Worm (Caenorhabditis elegans) whole organism, L4 larva: ENCODE results near the gene sri-28.

Source experiments
- F49E8.2 ChIP-seq: sonication (generic microtip); optimal IDR thresholded peaks from 2 replicates; lab custom pipeline; 2016; ENCODE audit warnings: missing compliant biosample characterization, mild to moderate bottlenecking, missing genetic modification characterization, borderline replicate concordance
- T20F7.1 ChIP-seq: fragments of 200-800 bp; sonication (Bioruptor generic); optimal IDR thresholded peaks from 2 replicates; lab custom pipeline; 2018; ENCODE audit warnings: mild to moderate bottlenecking, missing genetic modification characterization, missing compliant biosample characterization
- Y105C5A.15 ChIP-seq: fragments of 200-800 bp; sonication (Bioruptor generic); IDR thresholded peaks from 2 replicates; pipeline ENCODE4 v1.3.6; 2022; ENCODE audit warnings: missing genetic modification characterization, missing compliant biosample characterization
- Y5F2A.4 ChIP-seq: fragments of 200-800 bp; sonication (Bioruptor generic); optimal IDR thresholded peaks from 2 replicates; lab custom pipeline; 2018; ENCODE audit warnings: mild to moderate bottlenecking, missing genetic modification characterization, missing compliant biosample characterization
- aha-1 ChIP-seq: fragments of 150-350 bp; peaks from one replicate; lab custom pipeline; 2014; ENCODE audit warnings: missing biosample characterization, missing genetic modification characterization
- ama-1 ChIP-seq: fragments of 150-350 bp; optimal IDR thresholded peaks from 2 replicates; lab custom pipeline; 2014; ENCODE audit warnings: inconsistent platforms, mixed read lengths
- attf-4 ChIP-seq: sonication (generic microtip); optimal IDR thresholded peaks from 3 replicates; lab custom pipeline; 2017; ENCODE audit warnings: missing biosample characterization, missing genetic modification characterization
- ceh-20 ChIP-seq: fragments of 200-800 bp; sonication (Bioruptor generic); IDR thresholded peaks from 2 replicates; pipeline ENCODE4 v1.3.6; 2022; ENCODE audit warnings: missing genetic modification reagents, missing genetic modification characterization, missing compliant biosample characterization
- ceh-32 ChIP-seq: sonication (generic microtip); optimal IDR thresholded peaks from 2 replicates; lab custom pipeline; 2016; ENCODE audit warnings: mild to moderate bottlenecking, missing genetic modification characterization, missing compliant biosample characterization; ENCODE audit not compliant: poor library complexity
- cey-2 ChIP-seq: sonication (generic microtip); optimal IDR thresholded peaks from 3 replicates; lab custom pipeline; 2017; ENCODE audit warnings: missing genetic modification characterization, mild to moderate bottlenecking, missing compliant biosample characterization, antibody characterized with exemption, borderline replicate concordance; ENCODE audit not compliant: insufficient read depth
- daf-12 ChIP-seq: fragments of 150-350 bp; optimal IDR thresholded peaks from 2 replicates; lab custom pipeline; 2014; ENCODE audit warnings: missing biosample characterization, missing genetic modification reagents, missing genetic modification characterization
- daf-19 ChIP-seq: fragments of 200-800 bp; sonication (Bioruptor generic); conservative IDR thresholded peaks from 2 replicates; pipeline ENCODE4 v1.3.6; 2022; ENCODE audit warnings: missing genetic modification characterization, missing compliant biosample characterization
- daf-8 ChIP-seq: fragments of 200-800 bp; sonication (Bioruptor generic); IDR thresholded peaks from 2 replicates; pipeline ENCODE4 v1.3.6; 2022; ENCODE audit warnings: missing genetic modification characterization, missing compliant biosample characterization
- dmd-6 ChIP-seq: fragments of 200-800 bp; sonication (Bioruptor generic); IDR thresholded peaks from 2 replicates; pipeline ENCODE4 v1.3.6; 2022; ENCODE audit warnings: missing genetic modification reagents, missing genetic modification characterization, missing compliant biosample characterization
- dmd-9 ChIP-seq: fragments of 200-800 bp; sonication (Bioruptor generic); IDR thresholded peaks from 2 replicates; pipeline ENCODE4 v1.3.6; 2022; ENCODE audit warnings: missing genetic modification reagents, missing genetic modification characterization, missing compliant biosample characterization
- egl-27 ChIP-seq: sonication (generic microtip); optimal IDR thresholded peaks from 3 replicates; lab custom pipeline; 2017; ENCODE audit warnings: missing biosample characterization, missing genetic modification reagents, missing genetic modification characterization
- gei-8 ChIP-seq: fragments of 200-800 bp; sonication (Bioruptor generic); optimal IDR thresholded peaks from 2 replicates; lab custom pipeline; 2018; ENCODE audit warnings: mild to moderate bottlenecking, missing genetic modification characterization, missing compliant biosample characterization
- jun-1 ChIP-seq: fragments of 150-350 bp; optimal IDR thresholded peaks from 2 replicates; lab custom pipeline; 2014; ENCODE audit warnings: missing biosample characterization, missing genetic modification reagents, missing genetic modification characterization
- lim-7 ChIP-seq: fragments of 200-800 bp; sonication (Bioruptor generic); IDR thresholded peaks from 2 replicates; pipeline ENCODE4 v1.3.6; 2022; ENCODE audit warnings: missing genetic modification characterization, missing compliant biosample characterization
- lin-1 ChIP-seq: fragments of 200-800 bp; sonication (Bioruptor generic); IDR thresholded peaks from 2 replicates; pipeline ENCODE4 v1.3.6; 2022; ENCODE audit warnings: missing genetic modification reagents, missing genetic modification characterization, missing compliant biosample characterization
- lin-29 ChIP-seq: fragments of 200-800 bp; sonication (Bioruptor generic); IDR thresholded peaks from 2 replicates; pipeline ENCODE4 v1.3.6; 2022; ENCODE audit warnings: missing genetic modification reagents, missing genetic modification characterization, missing compliant biosample characterization
- madf-5 ChIP-seq, 2 experiments: fragments of 200-800 bp; sonication (Bioruptor generic); IDR thresholded peaks; 2 replicates each; pipeline ENCODE4 v1.3.6; 2022; ENCODE audit warnings: missing compliant biosample characterization in 2 of 2, missing genetic modification characterization in 2 of 2
- mdt-29 ChIP-seq: fragments of 200-800 bp; sonication (Bioruptor generic); IDR thresholded peaks from 2 replicates; pipeline ENCODE4 v1.3.6; 2022; ENCODE audit warnings: missing genetic modification reagents, missing genetic modification characterization, missing compliant biosample characterization
- mep-1 ChIP-seq: fragments of 150-350 bp; sonication (generic microtip); optimal IDR thresholded peaks from 3 replicates; lab custom pipeline; 2014; ENCODE audit warnings: missing biosample characterization, missing genetic modification characterization
- mxl-2 ChIP-seq: fragments of 200-800 bp; sonication (Bioruptor generic); conservative IDR thresholded peaks from 2 replicates; pipeline ENCODE4 v1.3.6; 2022; ENCODE audit warnings: missing genetic modification reagents, missing genetic modification characterization, missing compliant biosample characterization
- nhr-10 ChIP-seq: fragments of 150-350 bp; optimal IDR thresholded peaks from 2 replicates; lab custom pipeline; 2014; ENCODE audit warnings: missing biosample characterization, missing genetic modification characterization
- nhr-102 ChIP-seq: sonication (generic microtip); optimal IDR thresholded peaks from 2 replicates; lab custom pipeline; 2016; ENCODE audit warnings: mild to moderate bottlenecking, missing genetic modification characterization, moderate library complexity, missing compliant biosample characterization
- nhr-25 ChIP-seq: sonication (generic microtip); optimal IDR thresholded peaks from 2 replicates; lab custom pipeline; 2017; ENCODE audit warnings: missing genetic modification characterization, mild to moderate bottlenecking, missing compliant biosample characterization, antibody characterized with exemption, moderate library complexity, borderline replicate concordance; ENCODE audit not compliant: insufficient read depth
- nhr-28 ChIP-seq: fragments of 150-350 bp; optimal IDR thresholded peaks from 2 replicates; lab custom pipeline; 2014; ENCODE audit warnings: missing biosample characterization, missing genetic modification characterization
- nhr-42 ChIP-seq: fragments of 200-800 bp; sonication (Bioruptor generic); IDR thresholded peaks from 2 replicates; pipeline ENCODE4 v1.3.6; 2022; ENCODE audit warnings: missing genetic modification characterization, missing compliant biosample characterization
- nhr-77 ChIP-seq: fragments of 150-350 bp; optimal IDR thresholded peaks from 2 replicates; lab custom pipeline; 2014; ENCODE audit warnings: missing biosample characterization, missing genetic modification characterization
- php-3 ChIP-seq: fragments of 200-800 bp; sonication (Bioruptor generic); IDR thresholded peaks from 2 replicates; pipeline ENCODE4 v1.3.6; 2022; ENCODE audit warnings: missing genetic modification reagents, missing genetic modification characterization, missing compliant biosample characterization
- snpc-1.2 ChIP-seq: fragments of 200-800 bp; sonication (Bioruptor generic); IDR thresholded peaks from 2 replicates; pipeline ENCODE4 v1.3.6; 2022; ENCODE audit warnings: missing genetic modification reagents, missing genetic modification characterization, missing compliant biosample characterization
- snpc-4 ChIP-seq: fragments of 150-350 bp; optimal IDR thresholded peaks from 2 replicates; lab custom pipeline; 2014; ENCODE audit warnings: missing biosample characterization, missing genetic modification characterization
- spr-3 ChIP-seq: fragments of 200-800 bp; sonication (Bioruptor generic); optimal IDR thresholded peaks from 2 replicates; lab custom pipeline; 2018; ENCODE audit warnings: mild to moderate bottlenecking, missing genetic modification characterization, missing compliant biosample characterization
- tra-1 ChIP-seq: fragments of 200-800 bp; sonication (Bioruptor generic); IDR thresholded peaks from 2 replicates; pipeline ENCODE4 v1.3.6; 2022; ENCODE audit warnings: missing genetic modification reagents, missing genetic modification characterization, missing compliant biosample characterization
- unc-62 ChIP-seq, 3 experiments: fragments of 150-350 bp in 1 of 3; sonication (generic microtip); optimal IDR thresholded peaks in 2 of 3; peaks in 1 of 3; 1 replicate in 1 of 3; 2 replicates in 2 of 3; lab custom pipeline; 2014 to 2017; ENCODE audit warnings: missing biosample characterization in 3 of 3, missing genetic modification characterization in 3 of 3, missing genetic modification reagents in 3 of 3, missing genotype in 1 of 3
- zag-1 ChIP-seq: fragments of 150-350 bp; optimal IDR thresholded peaks from 2 replicates; lab custom pipeline; 2014; ENCODE audit warnings: missing biosample characterization, missing genetic modification characterization
- zfp-2 ChIP-seq: sonication (generic microtip); optimal IDR thresholded peaks from 2 replicates; lab custom pipeline; 2016; ENCODE audit warnings: mild to moderate bottlenecking, missing genetic modification characterization, missing compliant biosample characterization
- zip-11 ChIP-seq: fragments of 200-800 bp; sonication (Bioruptor generic); IDR thresholded peaks from 2 replicates; pipeline ENCODE4 v1.3.6; 2022; ENCODE audit warnings: missing genetic modification characterization, missing compliant biosample characterization

The sri-28 gene

DNA sequence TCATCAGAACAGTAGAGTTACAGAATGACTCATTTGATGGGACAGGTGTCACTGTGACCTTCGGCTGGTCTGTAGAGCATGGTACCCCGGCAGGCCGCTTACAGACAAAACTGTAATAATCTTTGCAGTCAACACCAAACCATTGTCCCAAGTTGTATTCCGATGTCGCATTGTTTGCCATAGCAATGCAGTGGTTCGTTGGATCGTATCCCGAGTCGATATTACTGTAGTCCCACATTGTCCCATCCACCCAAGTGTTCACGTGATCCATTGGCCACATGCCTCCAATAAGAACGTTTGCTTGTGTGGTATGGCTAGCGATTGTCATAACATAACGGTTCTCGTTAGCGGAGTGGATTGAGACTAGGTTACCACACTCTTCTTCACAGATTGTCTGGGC is 27.6 kb upstream of the sri-28 start:
- TF ChIP-seq lim-7 (GFP tag; lab: Robert Waterston, UW) = no peak
- peak in 1 of 2 experiments; percentile 91 for TF ChIP-seq unc-62 (GFP tag; optimal IDR thresholded peaks at IDR 0.05 in 1 of 2; lab: Kevin White, UChicago)
- no peak for TF ChIP-seq unc-62 (tag; optimal IDR thresholded peaks at IDR 0.05; lab: Kevin White, UChicago)

- TF ChIP-seq jun-1 (tag; lab: Kevin White, UChicago) = no peak
- peak; percentile 7 for TF ChIP-seq aha-1 (tag; lab: Kevin White, UChicago)
These were observed 25.0 kb upstream of the sri-28 start, which contains the start of gene clec-2 for ce11 chrII:3023381-3023935. Gene clec-2 (minus strand): TSS chrII:3023431.

- TF ChIP-seq cey-2 = no peak
- no peak for TF ChIP-seq dmd-9 (GFP tag; lab: Robert Waterston, UW)
- TF ChIP-seq snpc-1.2 = no peak
- no peak for TF ChIP-seq spr-3
- TF ChIP-seq lin-29 (GFP tag; lab: Robert Waterston, UW) = no peak
- TF ChIP-seq daf-12 = no peak
- TF ChIP-seq egl-27 (tag; lab: Kevin White, UChicago) = no peak
- TF ChIP-seq nhr-77 (tag; lab: Kevin White, UChicago) = no peak
- no peak for TF ChIP-seq lin-1 (GFP tag; lab: Robert Waterston, UW)
- no peak for TF ChIP-seq Y5F2A.4 (GFP tag; lab: Kevin White, UChicago)
- no peak for TF ChIP-seq nhr-102 (tag; lab: Kevin White, UChicago)
- no peak for TF ChIP-seq mxl-2 (GFP tag; lab: Robert Waterston, UW)
- TF ChIP-seq ceh-32 (tag; lab: Kevin White, UChicago) = no peak
- TF ChIP-seq daf-8 (GFP tag; lab: Robert Waterston, UW) = no peak
- TF ChIP-seq F49E8.2 (tag; lab: Kevin White, UChicago) = no peak
- 0 out of 2 replicates have a peak, but pooled peaks have one; percentile 14 for TF ChIP-seq tra-1 (GFP tag; lab: Robert Waterston, UW)
- TF ChIP-seq daf-19 (GFP tag; lab: Robert Waterston, UW) = no peak
- TF ChIP-seq dmd-6 (GFP tag; lab: Robert Waterston, UW) = 0 out of 2 replicates have a peak, but pooled peaks have one; percentile 8
- no peak for TF ChIP-seq zag-1 (tag; lab: Kevin White, UChicago)
- TF ChIP-seq nhr-28 (tag; lab: Kevin White, UChicago) = peak; percentile 18
- no peak for TF ChIP-seq nhr-42
- no peak for TF ChIP-seq T20F7.1 (GFP tag; lab: Kevin White, UChicago)
- TF ChIP-seq nhr-10 (tag; lab: Kevin White, UChicago) = no peak
- TF ChIP-seq mdt-29 (GFP tag; lab: Robert Waterston, UW) = no peak
- no peak for TF ChIP-seq Y105C5A.15
- TF ChIP-seq zfp-2 (tag; lab: Kevin White, UChicago) = no peak
- TF ChIP-seq ceh-20 = peak; percentile 86
- TF ChIP-seq php-3 = peak; percentile 83
- TF ChIP-seq ama-1 (lab: Kevin White, UChicago) = no peak
- TF ChIP-seq snpc-4 (tag; lab: Kevin White, UChicago) = no peak
- no peak for TF ChIP-seq madf-5 (GFP tag; IDR thresholded peaks at IDR 0.05; lab: Robert Waterston, UW)
- no peak for TF ChIP-seq attf-4 (tag; lab: Kevin White, UChicago)
- no peak for TF ChIP-seq nhr-25 (tag; lab: Kevin White, UChicago)
- TF ChIP-seq zip-11 (GFP tag; lab: Robert Waterston, UW) = no peak
- TF ChIP-seq unc-62 (GFP tag; optimal IDR thresholded peaks at IDR 0.05 in 1 of 2; lab: Kevin White, UChicago) = no peak
- no peak for TF ChIP-seq unc-62 (tag; optimal IDR thresholded peaks at IDR 0.05; lab: Kevin White, UChicago)
- no peak for TF ChIP-seq gei-8 (GFP tag; lab: Kevin White, UChicago)
- no peak for TF ChIP-seq mep-1
- TF ChIP-seq, all 104 proteins: peak for 5
These were observed 23.8 kb upstream of the sri-28 start for ce11 chrII:3024655-3025054.
